Worm (Caenorhabditis elegans) whole organism, dauer: ENCODE data around the gene T09B9.1.

Experiments used
- unc-62 ChIP-seq: sonication (generic microtip); optimal IDR thresholded peaks from 2 replicates; lab custom pipeline; 2017; ENCODE audit warnings: missing biosample characterization, missing genetic modification reagents, missing genetic modification characterization

The T09B9.1 gene

ce11 chrX:9756971-9757370 is at the start of gene T09B9.1:
Gene T09B9.1 (plus strand): TSS chrX:9757271.
- no peak for TF ChIP-seq unc-62 (GFP tag; lab: Kevin White, UChicago)

DNA sequence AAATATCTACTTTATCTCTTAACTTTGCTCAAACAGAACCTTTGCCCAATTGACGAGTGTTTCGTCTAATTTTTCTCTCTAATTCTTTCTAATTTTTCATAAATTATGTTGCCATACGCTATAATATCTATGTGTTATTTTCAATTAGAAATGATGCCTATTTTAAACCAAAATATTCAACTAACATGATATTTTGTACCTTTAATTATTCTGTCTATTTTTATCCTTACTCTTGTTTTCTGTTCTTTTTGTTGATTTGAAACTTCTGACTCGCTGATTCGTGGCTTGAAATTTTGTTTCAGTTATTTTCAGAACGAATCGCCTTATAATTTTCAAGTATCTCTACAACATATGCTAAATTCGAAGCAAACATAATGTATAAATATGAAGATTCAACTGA is 47.6 kb upstream of the T09B9.1 start, which contains the start of gene F15G9.6:
TSS of gene F15G9.6 (plus strand) at position 301 of the 400 bp plus-strand sequence.
- TF ChIP-seq unc-62 (GFP tag; lab: Kevin White, UChicago), result no peak

ce11 chrX:9713613-9714012 is 43.5 kb upstream of the T09B9.1 start, which contains the start of gene F15G9.2:
Gene F15G9.2 (minus strand): TSS chrX:9713713.
- TF ChIP-seq unc-62 (GFP tag; lab: Kevin White, UChicago), result no peak

DNA sequence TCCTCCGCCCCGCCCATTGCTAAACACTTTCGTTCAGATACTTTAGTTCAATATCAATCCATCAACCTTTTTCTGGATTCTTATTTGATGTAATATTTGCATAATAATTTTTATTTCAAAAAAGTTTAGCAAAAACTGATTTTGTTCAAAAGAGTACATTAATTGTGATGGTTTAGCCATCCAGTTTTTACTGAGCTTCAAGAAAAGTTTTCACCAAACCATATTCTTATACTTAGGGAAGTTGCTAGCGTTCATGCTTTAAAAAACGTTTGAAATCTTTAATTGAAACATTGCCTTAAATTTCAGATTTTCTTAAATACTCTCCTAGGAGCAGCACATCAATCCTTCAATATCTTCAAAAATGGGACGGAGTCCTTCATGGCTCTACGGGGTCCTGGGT is 39.8 kb upstream of the T09B9.1 start, which contains the start of gene him-4:
TSS of gene him-4 (plus strand) at position 301 of the 400 bp plus-strand sequence.
- no peak for TF ChIP-seq unc-62 (GFP tag; lab: Kevin White, UChicago)

- TF ChIP-seq unc-62 (GFP tag; lab: Kevin White, UChicago), result no peak
Measured at ce11 chrX:9719070-9719469, 38.0 kb upstream of the T09B9.1 start.

DNA sequence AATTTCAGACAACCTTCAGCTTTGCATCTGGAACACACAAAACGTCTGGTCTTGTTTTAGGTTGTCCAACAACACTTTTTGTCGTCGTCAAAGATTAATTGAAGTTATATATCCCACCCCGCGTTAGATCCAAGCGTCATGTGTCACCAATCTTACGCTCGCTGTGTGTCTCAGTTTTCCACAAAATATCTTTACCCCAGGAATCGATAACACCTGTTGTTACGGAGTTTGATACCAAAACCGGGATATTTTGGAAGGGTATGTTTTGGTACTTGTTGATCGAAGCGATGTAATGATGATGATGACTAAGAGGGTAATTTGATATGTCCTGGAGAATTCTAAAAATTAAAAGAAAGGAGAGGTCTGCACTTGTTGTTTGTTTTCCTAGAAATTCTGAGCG is 21.6 kb upstream of the T09B9.1 start:
- no peak for TF ChIP-seq unc-62 (GFP tag; lab: Kevin White, UChicago)

- no peak for TF ChIP-seq unc-62 (GFP tag; lab: Kevin White, UChicago)
Measured at ce11 chrX:9737730-9738129, 19.3 kb upstream of the T09B9.1 start, which contains the start of gene F15G9.5. Gene F15G9.5 (minus strand): TSS chrX:9737888.

DNA sequence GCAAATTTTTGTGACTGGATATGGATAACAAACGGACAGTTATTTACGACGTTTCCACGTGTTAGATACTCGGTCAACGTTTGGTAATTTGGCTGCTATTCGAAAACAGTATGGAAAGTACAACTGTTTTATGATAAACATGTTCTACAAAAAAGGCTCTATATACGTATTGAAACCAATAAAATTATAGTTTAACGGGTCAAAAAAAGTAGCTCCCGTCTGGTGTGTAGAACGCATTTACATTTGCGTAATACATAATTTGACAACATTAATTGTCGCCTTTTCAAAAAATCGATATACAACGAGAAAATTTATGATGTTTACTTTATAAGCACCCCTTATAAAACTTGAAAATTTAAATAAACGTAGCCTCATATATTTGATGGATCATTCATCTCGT is 15.0 kb upstream of the T09B9.1 start:
- TF ChIP-seq unc-62 (GFP tag; lab: Kevin White, UChicago), result no peak

DNA sequence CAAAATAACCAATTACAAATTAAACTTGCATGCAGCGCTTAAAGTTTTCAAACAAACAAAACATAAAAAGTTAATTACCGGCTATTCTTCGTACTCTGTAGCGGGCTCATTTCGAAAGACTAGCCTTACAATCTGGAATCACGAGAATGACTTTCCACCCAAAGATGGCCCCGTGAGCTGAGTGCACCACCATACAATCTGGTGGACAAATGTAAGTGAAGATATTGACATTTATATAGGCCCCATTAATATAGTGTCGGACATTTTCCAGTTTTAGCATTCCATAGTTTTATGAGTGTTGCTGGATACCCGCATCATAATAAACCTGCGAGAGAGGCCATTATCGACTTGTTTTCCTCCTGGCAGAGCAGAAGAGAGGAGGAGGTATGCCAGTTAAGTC is 2.5 kb upstream of the T09B9.1 start:
- no peak for TF ChIP-seq unc-62 (GFP tag; lab: Kevin White, UChicago)

DNA sequence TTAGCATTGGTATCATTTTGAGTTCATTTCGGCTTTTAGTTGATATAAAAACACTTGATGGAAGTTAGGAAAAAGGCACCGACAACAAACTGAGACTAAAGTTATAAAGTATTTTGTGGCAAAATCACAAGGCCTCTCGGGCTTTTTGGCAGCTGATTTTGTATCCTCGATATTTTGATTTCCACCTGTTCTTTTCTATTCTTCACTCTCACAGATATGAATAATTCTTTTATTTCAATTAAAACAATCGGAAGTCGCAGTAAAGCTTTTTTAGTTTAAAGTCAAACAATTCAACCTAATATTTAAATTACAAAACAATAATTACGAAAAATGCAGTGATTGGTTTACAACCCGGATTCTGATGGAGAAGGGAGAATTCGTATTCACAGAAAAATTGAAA is 4.2 kb downstream of the T09B9.1 start, which contains the start of gene T09B9.3:
TSS of gene T09B9.3 (minus strand) at position 101 of the 400 bp plus-strand sequence.
- no peak for TF ChIP-seq unc-62 (GFP tag; lab: Kevin White, UChicago)

- no peak for TF ChIP-seq unc-62 (GFP tag; lab: Kevin White, UChicago)
Measured at ce11 chrX:9763903-9764302, 6.8 kb downstream of the T09B9.1 start.

DNA sequence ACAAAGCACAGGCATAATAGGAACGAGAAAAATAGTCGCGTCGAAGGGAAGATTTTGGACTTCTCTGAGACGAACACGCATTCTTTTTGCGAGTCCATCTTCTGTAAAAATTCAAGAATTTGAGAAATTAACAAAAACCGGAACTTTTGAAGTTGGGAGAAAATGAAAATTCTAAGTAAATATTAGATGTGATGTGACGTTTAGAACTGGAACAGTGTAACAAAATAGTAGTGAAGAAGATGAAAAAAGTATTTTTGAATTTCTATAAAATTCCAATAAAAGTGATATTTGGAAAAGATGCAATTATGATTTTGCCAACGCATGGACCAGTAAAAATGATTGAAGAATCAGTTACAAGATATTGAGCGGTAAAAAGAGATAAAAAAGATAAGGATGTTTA is 7.8 kb downstream of the T09B9.1 start, which contains the start of gene slc-17.9:
TSS of gene slc-17.9 (minus strand) at position 101 of the 400 bp plus-strand sequence.
- TF ChIP-seq unc-62 (GFP tag; lab: Kevin White, UChicago), result no peak

ce11 chrX:9774323-9774722 is 17.3 kb downstream of the T09B9.1 start, which contains the start of gene T09B9.4:
Gene T09B9.4 (minus strand): TSS chrX:9774352.
- TF ChIP-seq unc-62 (GFP tag; lab: Kevin White, UChicago), result no peak

- TF ChIP-seq unc-62 (GFP tag; lab: Kevin White, UChicago), result no peak
Measured at ce11 chrX:9777481-9777880, 20.4 kb downstream of the T09B9.1 start, which contains the start of gene T09B9.5. Gene T09B9.5 (plus strand): TSS chrX:9777781.

- no peak for TF ChIP-seq unc-62 (GFP tag; lab: Kevin White, UChicago)
Measured at ce11 chrX:9782389-9782939, 25.4 kb downstream of the T09B9.1 start.

DNA sequence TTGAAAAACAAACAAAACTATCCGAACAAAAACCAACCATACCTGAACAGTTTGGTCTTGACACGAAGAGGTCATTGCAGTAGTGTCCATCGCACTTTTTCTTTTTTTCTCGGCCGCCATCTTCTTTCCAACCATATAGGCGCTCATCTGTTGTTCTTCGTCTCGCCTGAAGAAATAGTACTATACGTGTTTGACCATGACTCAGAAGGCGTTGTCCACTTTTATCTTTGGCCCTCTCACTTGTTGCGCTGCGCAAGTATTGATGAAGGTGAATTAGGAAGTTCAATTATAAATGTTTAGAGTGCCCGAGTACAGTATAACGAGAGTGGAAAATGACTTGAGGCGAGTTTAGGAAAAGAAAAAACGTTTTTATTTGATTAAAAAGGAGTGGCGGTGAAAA is 28.8 kb downstream of the T09B9.1 start:
- no peak for TF ChIP-seq unc-62 (GFP tag; lab: Kevin White, UChicago)

DNA sequence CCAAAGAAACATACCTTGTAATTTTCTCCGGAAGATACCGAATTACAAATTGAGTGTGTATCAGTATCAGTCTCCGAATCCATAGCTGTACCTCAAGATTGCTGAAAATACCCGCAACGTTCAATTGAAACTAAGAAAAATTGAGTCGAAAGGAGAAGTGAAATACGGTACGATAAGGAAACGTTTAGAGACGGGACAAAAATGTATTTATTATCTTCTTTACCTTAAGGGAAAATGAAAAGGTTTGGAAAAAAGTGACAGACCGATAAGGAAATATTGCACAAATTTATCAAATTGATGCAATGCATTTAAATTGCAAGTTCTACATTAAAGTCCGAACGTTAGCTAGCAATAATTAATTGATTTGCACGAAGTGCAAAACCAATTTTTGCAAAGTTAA is 32.0 kb downstream of the T09B9.1 start, which contains the start of gene F36G3.1:
TSS of gene F36G3.1 (minus strand) at position 101 of the 400 bp plus-strand sequence.
- TF ChIP-seq unc-62 (GFP tag; lab: Kevin White, UChicago), result no peak
